Worm (Caenorhabditis elegans) whole organism, late embryonic: Measurements from ENCODE around the gene irld-52.

Experiments
- ceh-2 ChIP-seq: sonication (generic microtip); optimal IDR thresholded peaks from 2 replicates; lab custom pipeline; 2016; ENCODE audit warnings: missing genotype, missing genetic modification characterization, missing compliant biosample characterization
- ceh-30 ChIP-seq: fragments of 150-350 bp; optimal IDR thresholded peaks from 2 replicates; lab custom pipeline; 2014; ENCODE audit warnings: missing biosample characterization, missing genetic modification characterization
- dmd-4 ChIP-seq: sonication (generic microtip); optimal IDR thresholded peaks from 2 replicates; lab custom pipeline; 2016; ENCODE audit warnings: borderline replicate concordance, missing genetic modification characterization, missing compliant biosample characterization
- sox-4 ChIP-seq: sonication (generic microtip); optimal IDR thresholded peaks from 2 replicates; lab custom pipeline; 2017; ENCODE audit warnings: mild to moderate bottlenecking, missing genetic modification characterization, inconsistent platforms, missing compliant biosample characterization

DNA sequence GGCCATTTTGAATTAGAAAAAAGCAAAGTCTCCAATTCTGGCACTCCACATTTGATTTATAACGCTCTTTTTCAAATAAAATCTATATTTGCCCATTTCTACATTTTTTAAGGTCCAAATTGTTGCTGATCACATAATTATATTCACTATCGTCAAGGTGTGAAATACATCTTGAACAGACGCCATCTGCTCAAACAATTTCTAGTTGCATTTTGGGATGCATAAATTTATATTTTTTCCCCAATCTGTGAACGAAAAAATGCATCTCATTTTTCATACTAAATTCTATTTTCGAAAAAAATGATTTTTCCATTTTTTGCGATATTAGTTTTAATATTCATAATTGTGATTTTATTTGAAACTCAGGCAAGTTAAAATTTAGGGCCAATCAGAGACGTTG lies 13.8 kb downstream of the irld-52 start, which contains the start of gene T26E4.7:
- TF ChIP-seq ceh-2 (tag; lab: Kevin White, UChicago) (no peak), sox-4 (no peak), dmd-4 (tag; lab: Kevin White, UChicago) (no peak), ceh-30 (no peak)
